Worm (Caenorhabditis elegans) whole organism, young adult: ENCODE measurements around the gene srx-133.

ENCODE experiments used
- F49E8.2 ChIP-seq: sonication (generic microtip); optimal IDR thresholded peaks from 3 replicates; lab custom pipeline; 2017; ENCODE audit warnings: missing genetic modification characterization, mild to moderate bottlenecking, missing compliant biosample characterization, antibody characterized with exemption, moderate library complexity; ENCODE audit not compliant: insufficient read depth
- ama-1 ChIP-seq, 3 experiments: fragments of 150-350 bp in 1 of 3; sonication (generic microtip) in 2 of 3; optimal IDR thresholded peaks; 2 replicates each; lab custom pipeline; 2014 to 2018; ENCODE audit warnings: missing biosample characterization in 2 of 3, missing genetic modification characterization in 2 of 3, missing genetic modification reagents in 2 of 3
- atf-7 ChIP-seq: sonication (generic microtip); optimal IDR thresholded peaks from 2 replicates; lab custom pipeline; 2017; ENCODE audit warnings: mild to moderate bottlenecking, missing genetic modification characterization, missing compliant biosample characterization
- ceh-58 ChIP-seq: fragments of 200-800 bp; sonication (Bioruptor generic); IDR thresholded peaks from 2 replicates; pipeline ENCODE4 v1.3.6; 2022; ENCODE audit warnings: missing genetic modification characterization, missing compliant biosample characterization
- hsf-1 ChIP-seq: fragments of 200-800 bp; sonication (Bioruptor generic); IDR thresholded peaks from 2 replicates; pipeline ENCODE4 v1.3.6; 2022; ENCODE audit warnings: missing genetic modification reagents, missing genetic modification characterization, missing compliant biosample characterization
- lsy-27 ChIP-seq: sonication (generic microtip); optimal IDR thresholded peaks from 2 replicates; lab custom pipeline; 2017; ENCODE audit warnings: missing genetic modification characterization, mild to moderate bottlenecking, missing compliant biosample characterization, antibody characterized with exemption, missing genotype, borderline replicate concordance; ENCODE audit not compliant: insufficient read depth
- nfya-1 ChIP-seq: sonication (generic microtip); optimal IDR thresholded peaks from 2 replicates; lab custom pipeline; 2017; ENCODE audit warnings: antibody characterized with exemption, missing compliant biosample characterization, missing genetic modification characterization, borderline replicate concordance; ENCODE audit not compliant: insufficient read depth
- nhr-27 ChIP-seq: fragments of 200-800 bp; sonication (Bioruptor generic); optimal IDR thresholded peaks from 2 replicates; lab custom pipeline; 2018; ENCODE audit warnings: mild to moderate bottlenecking, missing genetic modification characterization, moderate library complexity, missing compliant biosample characterization
- rcor-1 ChIP-seq: fragments of 200-800 bp; sonication (Bioruptor generic); IDR thresholded peaks from 2 replicates; pipeline ENCODE4 v1.3.6; 2022; ENCODE audit warnings: missing genetic modification reagents, missing genetic modification characterization, missing compliant biosample characterization
- unc-130 ChIP-seq: sonication (generic microtip); optimal IDR thresholded peaks from 2 replicates; lab custom pipeline; 2016; ENCODE audit warnings: missing genetic modification reagents, missing genetic modification characterization, missing compliant biosample characterization
- unc-62 ChIP-seq: fragments of 150-350 bp; optimal IDR thresholded peaks from 2 replicates; lab custom pipeline; 2014; ENCODE audit warnings: missing biosample characterization, missing genetic modification reagents, missing genetic modification characterization
- ztf-28 ChIP-seq: fragments of 200-800 bp; sonication (Bioruptor generic); IDR thresholded peaks from 2 replicates; pipeline ENCODE4 v1.3.6; 2022; ENCODE audit warnings: missing genetic modification reagents, missing genetic modification characterization, missing compliant biosample characterization

- TF ChIP-seq nhr-27 (tag; lab: Kevin White, UChicago), result no peak
- no peak for TF ChIP-seq rcor-1 (GFP tag; lab: Robert Waterston, UW)
- no peak for TF ChIP-seq atf-7 (tag; lab: Kevin White, UChicago)
- TF ChIP-seq ama-1 (optimal IDR thresholded peaks at IDR 0.05; lab: Kevin White, UChicago), result no peak
- no peak for TF ChIP-seq ama-1 (GFP tag; optimal IDR thresholded peaks at IDR 0.05; lab: Kevin White, UChicago)
- no peak for TF ChIP-seq unc-62 (GFP tag; lab: Kevin White, UChicago)
- TF ChIP-seq unc-130 (GFP tag; lab: Kevin White, UChicago), result no peak
- TF ChIP-seq ztf-28 (GFP tag; lab: Robert Waterston, UW), result no peak
- no peak for TF ChIP-seq nfya-1
- TF ChIP-seq hsf-1 (GFP tag; lab: Robert Waterston, UW), result no peak
- TF ChIP-seq lsy-27 (tag; lab: Kevin White, UChicago), result no peak
- TF ChIP-seq ceh-58, result no peak
- no peak for TF ChIP-seq F49E8.2 (tag; lab: Kevin White, UChicago)
Measured at ce11 chrV:13812330-13812729, 36.1 kb upstream of the srx-133 start.
